Worm (Caenorhabditis elegans): ENCODE measurements around the gene C53D6.10.

ce11 chrIV:9043224-9043623, 9.0 kb upstream of the C53D6.10 start, which contains the start of gene Y73F4A.2:
- TF ChIP-seq somi-1 (GFP tag; optimal IDR thresholded peaks at IDR 0.05) (no peak), efl-1 (GFP tag; optimal IDR thresholded peaks at IDR 0.05) (no peak), gei-17 (GFP tag; optimal IDR thresholded peaks at IDR 0.05) (no peak), madf-3 (GFP tag; IDR thresholded peaks at IDR 0.05) (no peak), K11D2.4 (GFP tag; IDR thresholded peaks at IDR 0.05) (no peak), ceh-58 (GFP tag; IDR thresholded peaks at IDR 0.05) (no peak), F52B5.7 (tag; optimal IDR thresholded peaks at IDR 0.05) (no peak), pha-4 (tag; optimal IDR thresholded peaks at IDR 0.05) (no peak), rpc-1 (optimal IDR thresholded peaks at IDR 0.05) (no peak), rpc-1 (tag; optimal IDR thresholded peaks at IDR 0.05) (no peak), B0019.2 (GFP tag; conservative IDR thresholded peaks at IDR 0.05) (no peak), nfya-1 (tag; optimal IDR thresholded peaks at IDR 0.05; ENCODE audit: borderline replicate concordance, insufficient read depth) (no peak), lsl-1 (GFP tag; optimal IDR thresholded peaks at IDR 0.05) (no peak), lin-40 (tag; optimal IDR thresholded peaks at IDR 0.05) (no peak), aptf-3 (GFP tag; IDR thresholded peaks at IDR 0.05) (no peak)

Measured in whole organism, young adult.